Worm (Caenorhabditis elegans): ENCODE results near the gene rad-23.

- TF ChIP-seq C34F6.9 (tag; optimal IDR thresholded peaks at IDR 0.05), result peak; percentile 11
- TF ChIP-seq lsy-2 (tag; optimal IDR thresholded peaks at IDR 0.05), result peak in 1 of 2 experiments; percentile 34
- TF ChIP-seq nhr-11 (tag; optimal IDR thresholded peaks at IDR 0.05), result no peak
- TF ChIP-seq nhr-237 (tag; optimal IDR thresholded peaks at IDR 0.05), result no peak
- TF ChIP-seq ztf-11 (tag; optimal IDR thresholded peaks at IDR 0.05), result no peak
- TF ChIP-seq lin-13 (GFP tag; optimal IDR thresholded peaks at IDR 0.05), result peak; percentile 2
- TF ChIP-seq mdl-1 (tag; optimal IDR thresholded peaks at IDR 0.05), result no peak
- TF ChIP-seq unc-62 (GFP tag; optimal IDR thresholded peaks at IDR 0.05), result no peak
- no peak for TF ChIP-seq ZK546.5 (tag; optimal IDR thresholded peaks at IDR 0.05)
- peak; percentile 68 for TF ChIP-seq ama-1 (optimal IDR thresholded peaks at IDR 0.05)
- TF ChIP-seq blmp-1 (tag; optimal IDR thresholded peaks at IDR 0.05; ENCODE audit: insufficient read depth), result peak; percentile 98
- TF ChIP-seq ztf-4 (tag; optimal IDR thresholded peaks at IDR 0.05), result no peak
These were observed 34.8 kb downstream of the rad-23 start for ce11 chrII:11617715-11618114.
